Fruit fly (Drosophila melanogaster) whole organism, prepupa: ENCODE data around the gene AP-2alpha.

Experiments used
- CG10669 ChIP-seq: fragments of 200-800 bp; sonication (Bioruptor generic); optimal IDR thresholded peaks from 3 replicates; lab custom pipeline; 2018; ENCODE audit warnings: missing biosample characterization, mild to moderate bottlenecking, missing genetic modification characterization, moderate library complexity
- CG11762 ChIP-seq: fragments of 200-800 bp; sonication (Bioruptor generic); optimal IDR thresholded peaks from 3 replicates; lab custom pipeline; 2016; ENCODE audit warnings: missing biosample characterization, missing genetic modification characterization; ENCODE audit not compliant: insufficient read depth
- CG11902 ChIP-seq: fragments of 200-800 bp; sonication (Bioruptor generic); optimal IDR thresholded peaks from 3 replicates; lab custom pipeline; 2016; ENCODE audit warnings: missing biosample characterization, missing genetic modification characterization
- CG15336 ChIP-seq: fragments of 200-800 bp; sonication (Bioruptor generic); IDR thresholded peaks from 2 replicates; pipeline ENCODE4 v1.3.6; 2022; ENCODE audit warnings: missing biosample characterization, missing genetic modification characterization
- CG1621 ChIP-seq: fragments of 200-800 bp; sonication (Bioruptor generic); optimal IDR thresholded peaks from 3 replicates; lab custom pipeline; 2018; ENCODE audit warnings: missing biosample characterization, mild to moderate bottlenecking, missing genetic modification characterization
- CG16779 ChIP-seq: fragments of 200-800 bp; sonication (Bioruptor generic); optimal IDR thresholded peaks from 3 replicates; lab custom pipeline; 2017; ENCODE audit warnings: missing biosample characterization, mild to moderate bottlenecking, missing genetic modification characterization
- CG3032 ChIP-seq: fragments of 200-800 bp; optimal IDR thresholded peaks from 2 replicates; lab custom pipeline; 2019; ENCODE audit warnings: missing biosample characterization, mild to moderate bottlenecking, missing genetic modification characterization, moderate library complexity
- CG32006 ChIP-seq: fragments of 200-800 bp; sonication (Bioruptor generic); optimal IDR thresholded peaks from 3 replicates; lab custom pipeline; 2017; ENCODE audit warnings: missing biosample characterization, mild to moderate bottlenecking, missing genetic modification characterization
- CG34406 ChIP-seq: fragments of 200-800 bp; sonication (Bioruptor generic); optimal IDR thresholded peaks from 3 replicates; lab custom pipeline; 2016; ENCODE audit warnings: missing biosample characterization, missing genetic modification characterization
- CG4318 ChIP-seq: fragments of 200-800 bp; sonication (Bioruptor generic); optimal IDR thresholded peaks from 3 replicates; lab custom pipeline; 2017; ENCODE audit warnings: missing biosample characterization, mild to moderate bottlenecking, missing genetic modification characterization
- CG6163 ChIP-seq: fragments of 200-800 bp; sonication (Bioruptor generic); IDR thresholded peaks from 3 replicates; pipeline ENCODE4 v1.3.6; 2022; ENCODE audit warnings: missing biosample characterization, missing genetic modification characterization
- CG6276 ChIP-seq: fragments of 200-800 bp; sonication (Bioruptor generic); optimal IDR thresholded peaks from 2 replicates; lab custom pipeline; 2017; ENCODE audit warnings: missing biosample characterization, mild to moderate bottlenecking, missing genetic modification characterization
- CG6792 ChIP-seq: fragments of 200-800 bp; sonication (Bioruptor generic); optimal IDR thresholded peaks from 3 replicates; lab custom pipeline; 2016; ENCODE audit warnings: missing biosample characterization, missing genetic modification characterization
- CG6854 ChIP-seq: fragments of 200-800 bp; sonication (Bioruptor generic); optimal IDR thresholded peaks from 2 replicates; lab custom pipeline; 2017; ENCODE audit warnings: missing biosample characterization, mild to moderate bottlenecking, missing genetic modification characterization
- CG7368 ChIP-seq: fragments of 200-800 bp; sonication (Bioruptor generic); optimal IDR thresholded peaks from 3 replicates; lab custom pipeline; 2016; ENCODE audit warnings: missing biosample characterization, missing genetic modification characterization
- CG8319 ChIP-seq: fragments of 200-800 bp; sonication (Bioruptor generic); optimal IDR thresholded peaks from 3 replicates; lab custom pipeline; 2016; ENCODE audit warnings: missing biosample characterization, missing genetic modification characterization
- CG8632 ChIP-seq: fragments of 200-800 bp; sonication (Bioruptor generic); optimal IDR thresholded peaks from 3 replicates; lab custom pipeline; 2016; ENCODE audit warnings: missing biosample characterization, missing genetic modification characterization
- CG9139 ChIP-seq: fragments of 200-800 bp; sonication (Bioruptor generic); optimal IDR thresholded peaks from 3 replicates; lab custom pipeline; 2017; ENCODE audit warnings: missing biosample characterization, mild to moderate bottlenecking, missing genetic modification characterization
- Eip75B ChIP-seq: fragments of 200-800 bp; sonication (Bioruptor generic); optimal IDR thresholded peaks from 3 replicates; lab custom pipeline; 2016; ENCODE audit warnings: missing biosample characterization, missing genetic modification characterization
- Eip93F ChIP-seq: fragments of 200-800 bp; sonication (Bioruptor generic); optimal IDR thresholded peaks from 2 replicates; lab custom pipeline; 2016; ENCODE audit warnings: missing biosample characterization, mild to moderate bottlenecking, missing genetic modification characterization
- Ets21C ChIP-seq: fragments of 200-800 bp; sonication (Bioruptor generic); optimal IDR thresholded peaks from 3 replicates; lab custom pipeline; 2016; ENCODE audit warnings: missing biosample characterization, missing genetic modification characterization
- Ets96B ChIP-seq: fragments of 200-800 bp; optimal IDR thresholded peaks from 2 replicates; lab custom pipeline; 2019; ENCODE audit warnings: missing biosample characterization, mild to moderate bottlenecking, missing genetic modification characterization, moderate library complexity
- Gug ChIP-seq: fragments of 200-800 bp; sonication (Bioruptor generic); IDR thresholded peaks from 2 replicates; pipeline ENCODE4 v1.3.6; 2022; ENCODE audit warnings: missing biosample characterization, missing genetic modification characterization
- Hr38 ChIP-seq: sonication (Bioruptor generic); optimal IDR thresholded peaks from 2 replicates; lab custom pipeline; 2016; ENCODE audit warnings: missing biosample characterization, missing genetic modification characterization
- Hr4 ChIP-seq: fragments of 200-800 bp; sonication (Bioruptor generic); optimal IDR thresholded peaks from 3 replicates; lab custom pipeline; 2016; ENCODE audit warnings: missing biosample characterization, missing genetic modification characterization
- Lpt ChIP-seq: fragments of 200-800 bp; sonication (Bioruptor generic); optimal IDR thresholded peaks from 3 replicates; lab custom pipeline; 2016; ENCODE audit warnings: missing biosample characterization, missing genetic modification characterization
- Met ChIP-seq: fragments of 200-800 bp; sonication (Bioruptor generic); optimal IDR thresholded peaks from 3 replicates; lab custom pipeline; 2016; ENCODE audit warnings: missing biosample characterization, missing genetic modification characterization
- OdsH ChIP-seq: fragments of 200-800 bp; sonication (Bioruptor generic); optimal IDR thresholded peaks from 3 replicates; lab custom pipeline; 2016; ENCODE audit warnings: missing biosample characterization, missing genetic modification characterization
- Smox ChIP-seq: fragments of 200-800 bp; sonication (Bioruptor generic); optimal IDR thresholded peaks from 3 replicates; lab custom pipeline; 2016; ENCODE audit warnings: missing biosample characterization, missing genetic modification characterization
- Sox102F ChIP-seq: fragments of 200-800 bp; sonication (Bioruptor generic); optimal IDR thresholded peaks from 2 replicates; lab custom pipeline; 2016; ENCODE audit warnings: missing biosample characterization, mild to moderate bottlenecking, missing genetic modification characterization
- Sox14 ChIP-seq: fragments of 200-800 bp; sonication (Bioruptor generic); optimal IDR thresholded peaks from 3 replicates; lab custom pipeline; 2016; ENCODE audit warnings: missing biosample characterization, missing genetic modification characterization
- achi ChIP-seq: fragments of 200-800 bp; sonication (Bioruptor generic); optimal IDR thresholded peaks from 3 replicates; lab custom pipeline; 2016; ENCODE audit warnings: missing biosample characterization, missing genetic modification characterization
- cyc ChIP-seq: fragments of 200-800 bp; sonication (Bioruptor generic); optimal IDR thresholded peaks from 3 replicates; lab custom pipeline; 2016; ENCODE audit warnings: missing biosample characterization, missing genetic modification characterization
- dac ChIP-seq: fragments of 200-800 bp; sonication (Bioruptor generic); optimal IDR thresholded peaks from 2 replicates; lab custom pipeline; 2017; ENCODE audit warnings: missing biosample characterization, mild to moderate bottlenecking, missing genetic modification characterization
- eg ChIP-seq: fragments of 200-800 bp; sonication (Bioruptor generic); IDR thresholded peaks from 3 replicates; pipeline ENCODE4 v1.3.6; 2022; ENCODE audit warnings: missing biosample characterization, missing genetic modification characterization
- esn ChIP-seq: fragments of 200-800 bp; sonication (Bioruptor generic); optimal IDR thresholded peaks from 2 replicates; lab custom pipeline; 2016; ENCODE audit warnings: missing biosample characterization, mild to moderate bottlenecking, missing genetic modification characterization, moderate library complexity
- fd59A ChIP-seq: fragments of 200-800 bp; sonication (Bioruptor generic); optimal IDR thresholded peaks from 2 replicates; lab custom pipeline; 2017; ENCODE audit warnings: missing biosample characterization, mild to moderate bottlenecking, missing genetic modification characterization, missing genetic modification reagents
- fd85E ChIP-seq: fragments of 200-800 bp; sonication (Bioruptor generic); optimal IDR thresholded peaks from 3 replicates; lab custom pipeline; 2016; ENCODE audit warnings: missing biosample characterization, missing genetic modification characterization
- pdm3 ChIP-seq: fragments of 200-800 bp; sonication (Bioruptor generic); optimal IDR thresholded peaks from 3 replicates; lab custom pipeline; 2016; ENCODE audit warnings: missing biosample characterization, missing genetic modification characterization
- salr ChIP-seq, 2 experiments: fragments of 200-800 bp; sonication (Bioruptor generic); optimal IDR thresholded peaks; 3 replicates each; lab custom pipeline; 2016 to 2018; ENCODE audit warnings: missing biosample characterization in 2 of 2, missing genetic modification characterization in 2 of 2, mild to moderate bottlenecking in 1 of 2
- spab ChIP-seq: fragments of 200-800 bp; sonication (Bioruptor generic); optimal IDR thresholded peaks from 2 replicates; lab custom pipeline; 2017; ENCODE audit warnings: missing biosample characterization, mild to moderate bottlenecking, missing genetic modification characterization, missing genetic modification reagents
- ss ChIP-seq, 2 experiments: fragments of 200-800 bp; sonication (Bioruptor generic); optimal IDR thresholded peaks; 2 replicates in 1 of 2; 3 replicates in 1 of 2; lab custom pipeline; 2017 to 2018; ENCODE audit warnings: mild to moderate bottlenecking in 2 of 2, missing biosample characterization in 2 of 2, missing genetic modification characterization in 2 of 2, moderate library complexity in 1 of 2
- svp ChIP-seq: fragments of 200-800 bp; sonication (Bioruptor generic); peaks from one replicate; lab custom pipeline; 2016; ENCODE audit warnings: missing biosample characterization, missing genetic modification characterization
- topi ChIP-seq: fragments of 200-800 bp; sonication (Bioruptor generic); optimal IDR thresholded peaks from 3 replicates; lab custom pipeline; 2016; ENCODE audit warnings: missing biosample characterization, missing genetic modification characterization
- vri ChIP-seq: fragments of 200-800 bp; sonication (Bioruptor generic); optimal IDR thresholded peaks from 3 replicates; lab custom pipeline; 2016; ENCODE audit warnings: missing biosample characterization, mild to moderate bottlenecking, missing genetic modification characterization

The AP-2alpha gene

dm6 chr2L:430820-431628, 16.4 kb upstream of the AP-2alpha start, which contains the start of gene ex (continued):
- TF ChIP-seq salr (GFP tag; optimal IDR thresholded peaks at IDR 0.05; lab: Kevin White, UChicago) = no peak
- no peak for TF ChIP-seq CG6792 (GFP tag; lab: Kevin White, UChicago)
- TF ChIP-seq Lpt = no peak
- no peak for TF ChIP-seq CG11902 (GFP tag; lab: Kevin White, UChicago)
- TF ChIP-seq CG7368 = no peak
- peak; percentile 52 for TF ChIP-seq spab (GFP tag; lab: Kevin White, UChicago)
- TF ChIP-seq CG32006 (GFP tag; lab: Kevin White, UChicago) = peak; percentile 22
- TF ChIP-seq CG8632 (GFP tag; lab: Kevin White, UChicago) = peak; percentile 39
- no peak for TF ChIP-seq Eip93F (GFP tag; lab: Kevin White, UChicago)
- peak; percentile 65 for TF ChIP-seq CG1621 (tag; lab: Kevin White, UChicago)
- no peak for TF ChIP-seq cyc

- peak; percentile 23 to 62 for TF ChIP-seq ss (GFP tag; optimal IDR thresholded peaks at IDR 0.05; lab: Kevin White, UChicago)
- peak; percentile 89 for TF ChIP-seq CG6163 (GFP tag; lab: Robert Waterston, UW)
- peak; percentile 93 for TF ChIP-seq vri
- TF ChIP-seq Gug (GFP tag; lab: Robert Waterston, UW) = peak; percentile 67
- TF ChIP-seq OdsH = peak; percentile 87
- peak; percentile 53 for TF ChIP-seq eg
- peak; percentile 71 for TF ChIP-seq fd85E (GFP tag; lab: Kevin White, UChicago)
- TF ChIP-seq CG10669 (GFP tag; lab: Kevin White, UChicago) = peak; percentile 72
- TF ChIP-seq Sox14 (GFP tag; lab: Kevin White, UChicago) = peak; percentile 93
- TF ChIP-seq CG6276 = peak; percentile 42
- peak; percentile 79 for TF ChIP-seq CG6854 (GFP tag; lab: Kevin White, UChicago)
- TF ChIP-seq Eip75B (GFP tag; lab: Kevin White, UChicago) = peak; percentile 89
- TF ChIP-seq Sox102F (GFP tag; lab: Kevin White, UChicago) = peak; percentile 96
- peak; percentile 90 for TF ChIP-seq pdm3 (GFP tag; lab: Kevin White, UChicago)
- TF ChIP-seq Smox (GFP tag; lab: Kevin White, UChicago) = peak; percentile 93
- TF ChIP-seq CG32006 (GFP tag; lab: Kevin White, UChicago) = peak; percentile 76
- peak; percentile 56 for TF ChIP-seq Lpt
- peak; percentile 90 for TF ChIP-seq CG6792 (GFP tag; lab: Kevin White, UChicago)
- TF ChIP-seq Hr4 (GFP tag; lab: Kevin White, UChicago) = peak; percentile 60
- peak; percentile 96 for TF ChIP-seq Met (GFP tag; lab: Kevin White, UChicago)
- peak; percentile 98 for TF ChIP-seq svp
- TF ChIP-seq CG11902 (GFP tag; lab: Kevin White, UChicago) = peak; percentile 97
- TF ChIP-seq CG11762 (GFP tag; lab: Kevin White, UChicago) = peak; percentile 51
- peak; percentile 60 for TF ChIP-seq CG9139 (GFP tag; lab: Kevin White, UChicago)
- peak; percentile 95 for TF ChIP-seq topi (GFP tag; lab: Kevin White, UChicago)
- TF ChIP-seq CG8319 (GFP tag; lab: Kevin White, UChicago) = peak; percentile 81
- TF ChIP-seq Ets21C (GFP tag; lab: Kevin White, UChicago) = peak; percentile 93
- TF ChIP-seq esn = peak; percentile 96
- peak; percentile 77 for TF ChIP-seq CG7368
- TF ChIP-seq CG4318 = peak; percentile 22
- no peak for TF ChIP-seq Hr38
- peak; percentile 78 for TF ChIP-seq fd59A (GFP tag; lab: Kevin White, UChicago)
- peak; percentile 84 for TF ChIP-seq CG34406 (GFP tag; lab: Kevin White, UChicago)
- TF ChIP-seq Eip93F (GFP tag; lab: Kevin White, UChicago) = peak; percentile 91
- TF ChIP-seq CG15336 = peak; percentile 66; the same call in 1 of the 2 replicates
- peak; percentile 86 for TF ChIP-seq achi
- TF ChIP-seq dac (GFP tag; lab: Kevin White, UChicago) = no peak
- peak; percentile 9 for TF ChIP-seq CG16779 (tag; lab: Kevin White, UChicago)
- peak; percentile 83 for TF ChIP-seq CG3032 (tag; lab: Kevin White, UChicago)
- peak; percentile 71 for TF ChIP-seq spab (GFP tag; lab: Kevin White, UChicago)
- TF ChIP-seq Ets96B (tag; lab: Kevin White, UChicago) = peak; percentile 80
Measured at dm6 chr2L:429680-430484, 15.3 kb upstream of the AP-2alpha start.
